Worm (Caenorhabditis elegans): ENCODE measurements around the gene T12A7.2.

ce11 chrIV:11776968-11777467 lies 16.1 kb upstream of the T12A7.2 start:
- TF ChIP-seq him-1 (tag; optimal IDR thresholded peaks at IDR 0.05): no peak
- TF ChIP-seq W03F9.2 (tag; optimal IDR thresholded peaks at IDR 0.05): no peak

Data from whole organism, L4/young adult.